Worm (Caenorhabditis elegans): ENCODE results near the gene hdl-2.

- no peak for TF ChIP-seq med-1 (GFP tag; optimal IDR thresholded peaks at IDR 0.05; ENCODE audit: insufficient read depth)
- no peak for TF ChIP-seq flt-1 (GFP tag; IDR thresholded peaks at IDR 0.05)
- TF ChIP-seq klf-2 (GFP tag; conservative IDR thresholded peaks at IDR 0.05), result no peak
- no peak for TF ChIP-seq T22C8.4 (GFP tag; IDR thresholded peaks at IDR 0.05)
- no peak for TF ChIP-seq ztf-23 (GFP tag; IDR thresholded peaks at IDR 0.05)
- TF ChIP-seq tab-1 (GFP tag; IDR thresholded peaks at IDR 0.05), result no peak
- no peak for TF ChIP-seq ztf-29 (GFP tag; IDR thresholded peaks at IDR 0.05)
- TF ChIP-seq ref-1 (GFP tag; conservative IDR thresholded peaks at IDR 0.05), result no peak
- TF ChIP-seq cog-1 (tag; optimal IDR thresholded peaks at IDR 0.05), result no peak
Observed at ce11 chrIV:8879810-8880209, 5.9 kb downstream of the hdl-2 start, which contains the start of gene npax-4.

All from whole organism, midembryonic.